Worm (Caenorhabditis elegans) whole organism, L2 larva: ENCODE data around the gene C54F6.6.

ENCODE experiments used
- C34F6.9 ChIP-seq: fragments of 150-350 bp; optimal IDR thresholded peaks from 2 replicates; lab custom pipeline; 2014; ENCODE audit warnings: missing biosample characterization, missing genetic modification characterization
- R02D3.7 ChIP-seq: fragments of 150-350 bp; optimal IDR thresholded peaks from 2 replicates; lab custom pipeline; 2014; ENCODE audit warnings: missing biosample characterization, missing genetic modification characterization
- Y55F3AM.14 ChIP-seq: fragments of 200-800 bp; sonication (Bioruptor generic); optimal IDR thresholded peaks from 2 replicates; lab custom pipeline; 2018; ENCODE audit warnings: mild to moderate bottlenecking, missing genetic modification characterization, missing compliant biosample characterization
- alr-1 ChIP-seq: fragments of 150-350 bp; optimal IDR thresholded peaks from 2 replicates; lab custom pipeline; 2014; ENCODE audit warnings: missing biosample characterization, missing genetic modification characterization
- ama-1 ChIP-seq: fragments of 150-350 bp; optimal IDR thresholded peaks from 2 replicates; lab custom pipeline; 2018; ENCODE audit warnings: inconsistent platforms
- blmp-1 ChIP-seq: sonication (generic microtip); optimal IDR thresholded peaks from 2 replicates; lab custom pipeline; 2017; ENCODE audit warnings: missing genetic modification characterization, mild to moderate bottlenecking, missing compliant biosample characterization, antibody characterized with exemption, moderate library complexity; ENCODE audit not compliant: insufficient read depth
- ceh-16 ChIP-seq: fragments of 150-350 bp; optimal IDR thresholded peaks from 2 replicates; lab custom pipeline; 2014; ENCODE audit warnings: missing biosample characterization, missing genetic modification characterization
- ceh-82 ChIP-seq: fragments of 150-350 bp; optimal IDR thresholded peaks from 2 replicates; lab custom pipeline; 2014; ENCODE audit warnings: missing biosample characterization, missing genetic modification characterization
- crh-2 ChIP-seq: sonication (generic microtip); optimal IDR thresholded peaks from 2 replicates; lab custom pipeline; 2017; ENCODE audit warnings: missing biosample characterization, missing genetic modification characterization
- egl-27 ChIP-seq: sonication (generic microtip); optimal IDR thresholded peaks from 3 replicates; lab custom pipeline; 2017; ENCODE audit warnings: missing biosample characterization, missing genetic modification reagents, missing genetic modification characterization
- elt-1 ChIP-seq: fragments of 150-350 bp; optimal IDR thresholded peaks from 2 replicates; lab custom pipeline; 2014; ENCODE audit warnings: missing biosample characterization, missing genetic modification characterization
- elt-3 ChIP-seq: sonication (generic microtip); optimal IDR thresholded peaks from 2 replicates; lab custom pipeline; 2017; ENCODE audit warnings: missing biosample characterization, missing genetic modification characterization
- fos-1 ChIP-seq: fragments of 150-350 bp; optimal IDR thresholded peaks from 2 replicates; lab custom pipeline; 2014; ENCODE audit warnings: missing biosample characterization, missing genetic modification characterization
- gmeb-1 ChIP-seq: fragments of 150-350 bp; optimal IDR thresholded peaks from 2 replicates; lab custom pipeline; 2014; ENCODE audit warnings: missing biosample characterization, missing genetic modification characterization
- lin-13 ChIP-seq: fragments of 150-350 bp; optimal IDR thresholded peaks from 2 replicates; lab custom pipeline; 2014; ENCODE audit warnings: missing biosample characterization, missing genetic modification reagents, missing genetic modification characterization
- lin-39 ChIP-seq: fragments of 150-350 bp; optimal IDR thresholded peaks from 2 replicates; lab custom pipeline; 2014; ENCODE audit warnings: missing biosample characterization, missing genetic modification reagents, missing genetic modification characterization
- lsy-2 ChIP-seq, 2 experiments: fragments of 150-350 bp in 1 of 2; sonication (generic microtip) in 1 of 2; optimal IDR thresholded peaks; 2 replicates each; lab custom pipeline; 2014 to 2017; ENCODE audit warnings: missing biosample characterization in 2 of 2, missing genetic modification characterization in 2 of 2
- mbf-1 ChIP-seq: sonication (generic microtip); optimal IDR thresholded peaks from 2 replicates; lab custom pipeline; 2017; ENCODE audit warnings: missing biosample characterization, missing genetic modification characterization
- nhr-11 ChIP-seq: fragments of 150-350 bp; optimal IDR thresholded peaks from 2 replicates; lab custom pipeline; 2014; ENCODE audit warnings: missing biosample characterization, missing genetic modification characterization
- nhr-129 ChIP-seq: fragments of 150-350 bp; optimal IDR thresholded peaks from 2 replicates; lab custom pipeline; 2014; ENCODE audit warnings: missing biosample characterization, missing genetic modification characterization
- nhr-21 ChIP-seq: fragments of 150-350 bp; optimal IDR thresholded peaks from 2 replicates; lab custom pipeline; 2014; ENCODE audit warnings: missing biosample characterization, missing genetic modification characterization
- nhr-23 ChIP-seq: fragments of 150-350 bp; optimal IDR thresholded peaks from 2 replicates; lab custom pipeline; 2014; ENCODE audit warnings: missing biosample characterization, missing genetic modification reagents, missing genetic modification characterization
- nhr-237 ChIP-seq: fragments of 150-350 bp; optimal IDR thresholded peaks from 2 replicates; lab custom pipeline; 2014; ENCODE audit warnings: missing biosample characterization, missing genetic modification characterization
- nhr-25 ChIP-seq: fragments of 150-350 bp; sonication (generic microtip); optimal IDR thresholded peaks from 3 replicates; lab custom pipeline; 2014; ENCODE audit warnings: missing biosample characterization, missing genetic modification characterization
- nhr-77 ChIP-seq: fragments of 150-350 bp; optimal IDR thresholded peaks from 2 replicates; lab custom pipeline; 2014; ENCODE audit warnings: missing biosample characterization, missing genetic modification characterization
- peb-1 ChIP-seq: fragments of 150-350 bp; optimal IDR thresholded peaks from 2 replicates; lab custom pipeline; 2014; ENCODE audit warnings: missing biosample characterization, missing genetic modification characterization
- skn-1 ChIP-seq: sonication (generic microtip); optimal IDR thresholded peaks from 2 replicates; lab custom pipeline; 2017; ENCODE audit warnings: missing biosample characterization, missing genetic modification characterization
- sma-9 ChIP-seq, 2 experiments: fragments of 150-350 bp in 1 of 2; sonication (generic microtip) in 1 of 2; optimal IDR thresholded peaks; 2 replicates each; lab custom pipeline; 2014 to 2016; ENCODE audit warnings: missing genetic modification characterization in 2 of 2, mild to moderate bottlenecking in 1 of 2, missing biosample characterization in 1 of 2, missing compliant biosample characterization in 1 of 2, missing genetic modification reagents in 1 of 2, moderate library complexity in 1 of 2
- unc-39 ChIP-seq: fragments of 150-350 bp; optimal IDR thresholded peaks from 2 replicates; lab custom pipeline; 2014; ENCODE audit warnings: missing biosample characterization, missing genetic modification characterization
- unc-62 ChIP-seq: fragments of 150-350 bp; optimal IDR thresholded peaks from 2 replicates; lab custom pipeline; 2014; ENCODE audit warnings: missing biosample characterization, missing genetic modification reagents, missing genetic modification characterization
- zag-1 ChIP-seq: fragments of 150-350 bp; optimal IDR thresholded peaks from 2 replicates; lab custom pipeline; 2014; ENCODE audit warnings: missing biosample characterization, missing genetic modification characterization
- ztf-1 ChIP-seq: fragments of 200-800 bp; sonication (Bioruptor generic); conservative IDR thresholded peaks from 2 replicates; pipeline ENCODE4 v1.3.6; 2022; ENCODE audit warnings: missing genetic modification characterization, missing compliant biosample characterization
- ztf-11 ChIP-seq: sonication (generic microtip); optimal IDR thresholded peaks from 2 replicates; lab custom pipeline; 2017; ENCODE audit warnings: missing biosample characterization, missing genetic modification characterization
- ztf-4 ChIP-seq: fragments of 150-350 bp; optimal IDR thresholded peaks from 2 replicates; lab custom pipeline; 2014; ENCODE audit warnings: missing biosample characterization, missing genetic modification characterization

Gene C54F6.6

DNA sequence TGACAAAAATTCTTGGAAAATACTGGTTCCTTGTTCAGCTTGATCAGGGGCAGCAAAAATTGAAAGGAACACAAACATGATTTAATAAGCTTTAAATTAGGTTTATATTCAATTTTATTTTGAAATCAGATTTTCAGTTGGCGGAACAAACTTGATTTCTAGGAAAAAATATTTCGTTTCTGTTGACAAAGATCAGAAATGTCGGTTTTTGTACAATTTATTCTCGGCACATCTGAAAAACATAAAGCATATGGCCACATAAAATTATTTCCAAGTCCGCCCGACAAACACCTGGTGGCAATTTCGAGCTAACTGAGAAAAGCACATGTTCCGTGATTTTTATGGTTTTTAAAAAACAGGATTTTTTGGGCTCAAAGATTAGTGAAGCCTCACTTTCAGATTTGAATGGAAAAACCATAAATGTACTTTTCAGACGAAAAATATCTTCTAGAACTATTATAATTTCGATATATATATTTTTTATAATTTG, 30.4 kb downstream of the C54F6.6 start, which contains the start of gene ttr-10:
Gene ttr-10, minus strand, starts transcription at position 51 of the 490 bp plus-strand sequence.
- TF ChIP-seq nhr-237 = no peak
- no peak for TF ChIP-seq nhr-77 (tag; lab: Kevin White, UChicago)
- TF ChIP-seq elt-3 = no peak
- no peak for TF ChIP-seq crh-2 (tag; lab: Kevin White, UChicago)
- TF ChIP-seq ama-1 (lab: Kevin White, UChicago) = no peak

DNA sequence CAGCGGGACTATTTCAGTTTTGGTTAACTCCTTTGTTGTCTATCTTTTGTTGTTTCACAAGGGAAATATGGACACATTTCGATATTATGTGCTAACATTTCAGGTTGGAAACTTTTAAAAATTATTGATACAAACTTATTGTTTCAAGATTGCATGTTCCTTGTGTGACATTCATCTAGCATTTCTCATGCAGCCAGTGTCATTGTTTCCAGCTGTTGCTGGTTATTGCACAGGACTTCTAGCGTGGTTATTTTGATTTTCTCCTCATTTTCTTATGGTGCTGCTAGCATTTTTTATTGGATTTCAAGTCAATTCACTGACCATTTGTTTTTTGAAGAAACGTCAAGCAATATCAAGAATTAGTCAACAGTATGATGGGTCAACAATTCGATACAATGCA, 32.4 kb downstream of the C54F6.6 start:
- TF ChIP-seq alr-1 (tag; lab: Kevin White, UChicago) (no peak), ztf-1 (GFP tag; lab: Robert Waterston, UW) (no peak), lin-39 (tag; lab: Kevin White, UChicago) (no peak), nhr-237 (no peak), lsy-2 (tag; optimal IDR thresholded peaks at IDR 0.05; lab: Kevin White, UChicago) (no peak), ama-1 (lab: Kevin White, UChicago) (no peak), C34F6.9 (tag; lab: Kevin White, UChicago) (no peak), lin-13 (no peak), fos-1 (tag; lab: Kevin White, UChicago) (no peak)

DNA sequence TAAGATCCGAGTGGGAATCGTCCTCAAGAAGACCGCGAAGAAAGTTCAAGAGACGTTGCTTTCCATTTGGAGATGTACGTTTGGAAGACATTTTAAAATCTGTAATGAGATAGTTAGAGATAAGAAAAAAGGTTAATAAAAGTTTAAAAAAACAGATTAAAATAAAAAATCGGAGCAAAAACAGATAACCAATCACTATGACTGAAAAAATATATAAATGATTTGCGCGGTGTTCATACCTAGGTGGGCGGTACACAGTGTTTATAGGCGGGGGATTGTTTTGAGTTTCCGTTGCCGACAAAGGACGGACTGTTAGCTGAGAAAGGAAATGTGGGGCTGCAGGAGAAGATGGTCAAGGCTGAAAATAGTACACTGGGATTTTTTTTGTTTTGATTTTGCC, 35.2 kb downstream of the C54F6.6 start, which contains the start of gene ets-7:
Gene ets-7, minus strand, starts transcription at position 101 of the 400 bp plus-strand sequence.
- TF ChIP-seq C34F6.9 (tag; lab: Kevin White, UChicago) = no peak
- TF ChIP-seq peb-1 (tag; lab: Kevin White, UChicago) = no peak
- TF ChIP-seq egl-27 = no peak
- TF ChIP-seq ztf-4 = no peak
- no peak for TF ChIP-seq nhr-129 (tag; lab: Kevin White, UChicago)
- no peak for TF ChIP-seq ztf-1 (GFP tag; lab: Robert Waterston, UW)
- no peak for TF ChIP-seq elt-1 (tag; lab: Kevin White, UChicago)
- no peak for TF ChIP-seq ceh-82
- no peak for TF ChIP-seq unc-62 (GFP tag; lab: Kevin White, UChicago)
- TF ChIP-seq blmp-1 (tag; lab: Kevin White, UChicago) = no peak
- no peak for TF ChIP-seq mbf-1
- TF ChIP-seq unc-39 (tag; lab: Kevin White, UChicago) = no peak
- TF ChIP-seq sma-9 (GFP tag; optimal IDR thresholded peaks at IDR 0.05; lab: Kevin White, UChicago) = no peak
- no peak for TF ChIP-seq sma-9 (tag; optimal IDR thresholded peaks at IDR 0.05; lab: Kevin White, UChicago)
- no peak for TF ChIP-seq nhr-11 (tag; lab: Kevin White, UChicago)
- TF ChIP-seq, all 48 proteins: peak for 0

DNA sequence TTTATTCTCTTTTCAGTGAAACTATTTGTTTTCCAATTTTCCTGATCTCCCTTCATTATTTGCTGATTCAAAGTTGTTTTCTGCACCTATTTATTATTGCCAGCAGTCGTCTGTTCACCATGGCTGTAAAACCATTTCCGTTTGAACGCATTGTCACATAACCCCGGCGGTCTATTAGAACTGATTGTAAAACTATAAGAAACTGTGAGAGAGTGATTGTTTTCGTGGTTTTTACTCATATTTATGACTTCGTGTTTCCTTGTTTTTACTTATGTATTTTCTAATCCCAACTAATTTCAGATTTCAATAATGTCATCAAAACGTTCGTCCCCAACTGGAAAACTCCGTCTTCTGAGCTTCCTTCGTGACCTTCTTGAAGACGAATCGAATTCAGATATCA, 39.5 kb downstream of the C54F6.6 start, which contains the start of gene F19F10.1:
Gene F19F10.1, plus strand, starts transcription at position 301 of the 400 bp plus-strand sequence.
- no peak for TF ChIP-seq nhr-23 (tag; lab: Kevin White, UChicago)
- no peak for TF ChIP-seq gmeb-1 (tag; lab: Kevin White, UChicago)
- no peak for TF ChIP-seq ama-1 (lab: Kevin White, UChicago)
- TF ChIP-seq nhr-25 (tag; lab: Kevin White, UChicago) = no peak
- no peak for TF ChIP-seq skn-1 (tag; lab: Kevin White, UChicago)
- no peak for TF ChIP-seq nhr-129 (tag; lab: Kevin White, UChicago)
- TF ChIP-seq mbf-1 = no peak
- TF ChIP-seq Y55F3AM.14 (GFP tag; lab: Kevin White, UChicago) = no peak
- no peak for TF ChIP-seq sma-9 (GFP tag; optimal IDR thresholded peaks at IDR 0.05; lab: Kevin White, UChicago)
- no peak for TF ChIP-seq sma-9 (tag; optimal IDR thresholded peaks at IDR 0.05; lab: Kevin White, UChicago)

DNA sequence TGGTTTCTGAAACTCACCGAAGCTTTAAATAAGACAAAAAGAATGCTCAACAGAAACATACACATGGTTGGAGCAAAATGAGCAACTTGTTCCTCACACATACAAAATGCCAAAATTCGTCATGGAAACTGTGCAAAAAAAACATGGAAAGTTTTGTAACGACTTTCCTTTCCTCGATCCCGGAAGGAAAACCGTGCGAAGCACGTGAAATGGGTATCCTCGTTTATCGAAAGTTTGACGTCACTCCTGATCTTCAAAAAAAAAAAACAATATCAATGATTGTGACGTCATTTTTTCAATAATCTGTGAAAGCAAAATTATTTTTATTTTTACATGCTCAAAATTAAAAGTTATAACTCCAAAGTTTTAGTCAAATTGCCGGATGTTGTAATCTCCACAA, 46.8 kb downstream of the C54F6.6 start, which contains the start of gene clec-212:
Gene clec-212, minus strand, starts transcription at position 101 of the 400 bp plus-strand sequence.
- TF ChIP-seq nhr-21 (tag; lab: Kevin White, UChicago) (no peak), Y55F3AM.14 (GFP tag; lab: Kevin White, UChicago) (no peak), zag-1 (tag; lab: Kevin White, UChicago) (no peak), lsy-2 (tag; optimal IDR thresholded peaks at IDR 0.05; lab: Kevin White, UChicago) (no peak), unc-39 (tag; lab: Kevin White, UChicago) (no peak), lin-39 (tag; lab: Kevin White, UChicago) (no peak), R02D3.7 (tag; lab: Kevin White, UChicago) (no peak), crh-2 (tag; lab: Kevin White, UChicago) (no peak), nhr-237 (no peak), alr-1 (tag; lab: Kevin White, UChicago) (no peak), lin-13 (no peak), unc-62 (GFP tag; lab: Kevin White, UChicago) (no peak), ceh-16 (tag; lab: Kevin White, UChicago) (no peak), ztf-11 (tag; lab: Kevin White, UChicago) (no peak)
